Worm (Caenorhabditis elegans): ENCODE data around the gene cee-1.

The cee-1 gene

DNA sequence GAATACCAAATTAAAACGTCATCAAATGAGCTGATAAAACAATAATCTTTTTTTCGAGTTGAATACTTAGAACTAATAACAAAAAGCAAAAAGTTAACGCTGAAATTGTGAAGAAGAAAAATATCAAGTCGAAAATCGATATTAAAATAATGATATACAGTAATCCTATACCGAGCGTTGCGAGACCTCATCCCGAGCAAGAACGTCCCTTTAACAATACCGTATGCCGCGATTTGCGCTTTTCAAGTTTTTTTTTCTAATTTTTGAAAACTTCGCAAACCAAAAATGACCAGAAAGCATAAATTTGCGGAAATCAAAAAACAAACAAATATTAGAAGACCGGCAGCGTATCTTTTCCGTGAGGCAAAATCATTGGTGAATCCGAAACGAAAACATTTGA lies 21.5 kb upstream of the cee-1 start, which contains the start of gene F26F4.5:
Gene F26F4.5, minus strand, starts transcription at position 256 of the 400 bp plus-strand sequence.
- no peak for TF ChIP-seq drap-1 (GFP tag; optimal IDR thresholded peaks at IDR 0.05)
- no peak for TF ChIP-seq nhr-2 (tag; optimal IDR thresholded peaks at IDR 0.05)
- TF ChIP-seq ces-1 (GFP tag; optimal IDR thresholded peaks at IDR 0.05): no peak
- TF ChIP-seq tbx-8 (GFP tag; optimal IDR thresholded peaks at IDR 0.05): no peak
- no peak for TF ChIP-seq ceh-83 (GFP tag; optimal IDR thresholded peaks at IDR 0.05)
- no peak for TF ChIP-seq ceh-43 (GFP tag; optimal IDR thresholded peaks at IDR 0.05)
- TF ChIP-seq M03D4.4 (tag; optimal IDR thresholded peaks at IDR 0.05): no peak
- TF ChIP-seq lin-13 (tag; optimal IDR thresholded peaks at IDR 0.05): no peak
- no peak for TF ChIP-seq nhr-76 (tag; optimal IDR thresholded peaks at IDR 0.05)
- no peak for TF ChIP-seq elt-3 (tag; optimal IDR thresholded peaks at IDR 0.05)
- no peak for TF ChIP-seq lsy-2 (tag; optimal IDR thresholded peaks at IDR 0.05)
- no peak for TF ChIP-seq lin-32 (GFP tag; optimal IDR thresholded peaks at IDR 0.05)
- no peak for TF ChIP-seq sem-2 (GFP tag; optimal IDR thresholded peaks at IDR 0.05)
- no peak for TF ChIP-seq cnd-1 (tag; optimal IDR thresholded peaks at IDR 0.05)
- TF ChIP-seq unc-39 (tag; optimal IDR thresholded peaks at IDR 0.05): no peak
- no peak for TF ChIP-seq mab-5 (tag; optimal IDR thresholded peaks at IDR 0.05)

DNA sequence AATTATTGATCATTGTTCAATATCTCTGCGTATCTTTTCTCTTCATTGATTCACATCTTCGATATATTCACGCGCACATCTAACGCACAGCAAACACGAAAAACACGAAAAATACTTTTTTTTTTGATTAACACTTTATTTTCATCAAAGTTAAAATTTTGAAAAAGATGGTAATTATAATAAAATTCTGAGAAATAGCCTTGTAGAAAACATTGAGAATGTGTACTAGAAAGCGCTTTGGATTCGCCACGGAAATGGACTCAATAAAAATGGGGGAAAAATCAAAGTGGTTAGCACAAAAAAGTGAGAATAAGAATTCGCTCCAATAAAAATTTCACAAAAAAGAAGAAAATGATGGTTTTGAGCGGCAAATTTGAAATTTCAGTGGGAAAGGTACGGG lies 19.0 kb upstream of the cee-1 start, which contains the start of gene F26F4.6:
Gene F26F4.6, minus strand, starts transcription at position 101 of the 400 bp plus-strand sequence.
- no peak for TF ChIP-seq drap-1 (GFP tag; optimal IDR thresholded peaks at IDR 0.05)
- TF ChIP-seq nhr-12 (tag; optimal IDR thresholded peaks at IDR 0.05): no peak
- no peak for TF ChIP-seq sem-2 (GFP tag; optimal IDR thresholded peaks at IDR 0.05)
- TF ChIP-seq mab-5 (tag; optimal IDR thresholded peaks at IDR 0.05): no peak
- TF ChIP-seq blmp-1 (tag; optimal IDR thresholded peaks at IDR 0.05): no peak
- no peak for TF ChIP-seq pha-4 (tag; optimal IDR thresholded peaks at IDR 0.05)
- no peak for TF ChIP-seq hlh-1 (tag; optimal IDR thresholded peaks at IDR 0.05)
- no peak for TF ChIP-seq ceh-83 (GFP tag; optimal IDR thresholded peaks at IDR 0.05)
- TF ChIP-seq flh-1 (GFP tag; optimal IDR thresholded peaks at IDR 0.05): no peak

DNA sequence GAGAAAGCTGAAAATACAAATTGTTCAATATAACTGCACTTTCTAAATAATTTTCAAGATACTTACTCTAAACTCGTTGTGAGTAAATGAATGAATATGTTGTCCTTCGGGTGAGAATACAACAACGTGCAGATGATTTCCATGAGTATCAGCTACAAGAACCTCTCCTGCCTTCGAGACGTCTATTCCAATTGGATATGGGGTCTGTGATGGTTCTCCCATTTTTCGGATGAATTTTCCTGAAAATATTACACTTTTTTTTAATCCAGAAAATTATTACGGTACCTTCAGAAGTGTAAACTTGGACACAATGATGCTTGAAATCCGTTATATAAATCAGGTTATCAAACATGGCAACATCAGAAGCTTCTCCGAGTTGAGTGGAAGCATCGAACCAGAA lies 17.2 kb upstream of the cee-1 start:
- no peak for TF ChIP-seq flh-1 (GFP tag; optimal IDR thresholded peaks at IDR 0.05)
- TF ChIP-seq mep-1 (tag; optimal IDR thresholded peaks at IDR 0.05): no peak
- no peak for TF ChIP-seq blmp-1 (tag; optimal IDR thresholded peaks at IDR 0.05)
- no peak for TF ChIP-seq mls-2 (tag; optimal IDR thresholded peaks at IDR 0.05)
- TF ChIP-seq drap-1 (GFP tag; optimal IDR thresholded peaks at IDR 0.05): no peak

DNA sequence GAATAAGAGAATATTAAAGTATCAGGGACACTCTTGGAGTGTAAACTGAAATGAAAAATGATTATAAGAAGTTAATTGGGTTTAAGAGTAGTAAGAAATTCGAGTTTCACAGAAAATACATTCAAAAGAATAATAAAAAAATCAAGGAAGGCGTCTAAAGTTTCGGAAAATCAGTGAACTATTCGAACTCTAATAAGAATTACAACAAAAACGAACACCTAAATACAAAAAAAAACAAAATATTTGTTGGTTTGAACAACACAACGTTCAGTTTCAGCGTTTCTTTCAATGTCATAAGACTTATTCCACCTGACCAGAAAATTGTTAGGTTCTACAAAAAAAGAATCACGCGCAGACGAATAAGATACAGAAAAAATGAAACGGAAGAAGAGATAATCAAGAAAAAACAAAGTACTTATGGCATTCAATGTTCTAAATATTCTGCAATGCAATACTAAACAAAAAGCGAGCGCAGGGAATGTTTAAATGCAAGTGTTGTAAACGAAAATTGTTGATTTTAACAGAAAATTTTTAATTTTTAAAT lies 13.4 kb upstream of the cee-1 start, which contains the start of gene nhl-2:
Gene nhl-2, minus strand, starts transcription at position 51 of the 544 bp plus-strand sequence.
- no peak for TF ChIP-seq nhr-2 (tag; optimal IDR thresholded peaks at IDR 0.05)
- no peak for TF ChIP-seq ham-2 (GFP tag; optimal IDR thresholded peaks at IDR 0.05)
- no peak for TF ChIP-seq unc-62 (GFP tag; optimal IDR thresholded peaks at IDR 0.05)
- TF ChIP-seq ceh-43 (GFP tag; optimal IDR thresholded peaks at IDR 0.05): no peak
- no peak for TF ChIP-seq mab-5 (tag; optimal IDR thresholded peaks at IDR 0.05)
- TF ChIP-seq nhr-237 (tag; optimal IDR thresholded peaks at IDR 0.05): no peak
- TF ChIP-seq sptf-1 (tag; optimal IDR thresholded peaks at IDR 0.05): no peak
- no peak for TF ChIP-seq lin-32 (GFP tag; optimal IDR thresholded peaks at IDR 0.05)
- TF ChIP-seq snpc-4 (tag; optimal IDR thresholded peaks at IDR 0.05): no peak
- TF ChIP-seq unc-39 (tag; optimal IDR thresholded peaks at IDR 0.05): no peak
- TF ChIP-seq hlh-1 (tag; optimal IDR thresholded peaks at IDR 0.05): no peak
- no peak for TF ChIP-seq nhr-28 (tag; optimal IDR thresholded peaks at IDR 0.05)
- TF ChIP-seq nhr-76 (tag; optimal IDR thresholded peaks at IDR 0.05): no peak
- TF ChIP-seq ceh-39 (tag; optimal IDR thresholded peaks at IDR 0.05): no peak
- no peak for TF ChIP-seq zip-8 (tag; optimal IDR thresholded peaks at IDR 0.05)

DNA sequence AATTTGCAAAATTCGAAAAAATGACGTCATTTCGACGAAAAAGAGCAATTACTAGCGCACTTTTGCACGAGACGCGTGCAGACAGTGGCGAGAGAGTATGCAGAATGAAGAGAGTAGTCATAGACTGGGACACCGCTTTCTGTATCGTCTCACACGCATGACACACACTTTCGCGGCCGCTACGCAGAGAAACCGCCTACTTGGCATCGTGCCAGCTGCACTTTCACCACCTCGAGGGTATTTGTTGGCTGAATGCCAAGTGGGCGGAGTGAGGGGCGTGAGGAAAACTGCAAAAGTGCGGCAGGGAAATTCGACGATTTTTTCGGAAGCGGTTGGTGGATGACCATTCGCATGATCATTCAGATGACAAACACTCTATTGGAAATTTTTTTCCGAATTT lies 12.8 kb upstream of the cee-1 start:
- TF ChIP-seq nhr-237 (tag; optimal IDR thresholded peaks at IDR 0.05) (peak; percentile 97), nhr-76 (tag; optimal IDR thresholded peaks at IDR 0.05) (peak; percentile 29), unc-62 (GFP tag; optimal IDR thresholded peaks at IDR 0.05) (peak; percentile 95), bed-3 (GFP tag; optimal IDR thresholded peaks at IDR 0.05) (no peak), drap-1 (GFP tag; optimal IDR thresholded peaks at IDR 0.05) (peak; percentile 84), cnd-1 (tag; optimal IDR thresholded peaks at IDR 0.05) (peak; percentile 86), snpc-4 (tag; optimal IDR thresholded peaks at IDR 0.05) (no peak), nhr-2 (tag; optimal IDR thresholded peaks at IDR 0.05) (peak; percentile 50), nhr-12 (tag; optimal IDR thresholded peaks at IDR 0.05) (peak; percentile 72), ceh-39 (tag; optimal IDR thresholded peaks at IDR 0.05) (peak; percentile 85), mls-2 (tag; optimal IDR thresholded peaks at IDR 0.05) (peak; percentile 83), ztf-11 (tag; optimal IDR thresholded peaks at IDR 0.05) (peak; percentile 91), blmp-1 (tag; optimal IDR thresholded peaks at IDR 0.05) (peak; percentile 89), zip-8 (tag; optimal IDR thresholded peaks at IDR 0.05) (peak; percentile 42), lin-32 (GFP tag; optimal IDR thresholded peaks at IDR 0.05) (peak; percentile 30), ceh-43 (GFP tag; optimal IDR thresholded peaks at IDR 0.05) (peak; percentile 52), M03D4.4 (tag; optimal IDR thresholded peaks at IDR 0.05) (peak; percentile 86), mep-1 (tag; optimal IDR thresholded peaks at IDR 0.05) (peak; percentile 96), sptf-1 (tag; optimal IDR thresholded peaks at IDR 0.05) (peak; percentile 88), elt-3 (tag; optimal IDR thresholded peaks at IDR 0.05) (peak; percentile 69), lsy-2 (tag; optimal IDR thresholded peaks at IDR 0.05) (peak; percentile 88), ceh-83 (GFP tag; optimal IDR thresholded peaks at IDR 0.05) (no peak), ham-2 (GFP tag; optimal IDR thresholded peaks at IDR 0.05) (peak; percentile 92), unc-39 (tag; optimal IDR thresholded peaks at IDR 0.05) (peak; percentile 47), ces-1 (GFP tag; optimal IDR thresholded peaks at IDR 0.05) (peak; percentile 84), tbx-8 (GFP tag; optimal IDR thresholded peaks at IDR 0.05) (peak; percentile 41), pha-4 (tag; optimal IDR thresholded peaks at IDR 0.05) (peak; percentile 98), elt-1 (tag; optimal IDR thresholded peaks at IDR 0.05; ENCODE audit: borderline replicate concordance, insufficient read depth) (no peak), flh-1 (GFP tag; optimal IDR thresholded peaks at IDR 0.05) (no peak), nhr-28 (tag; optimal IDR thresholded peaks at IDR 0.05) (no peak), mab-5 (tag; optimal IDR thresholded peaks at IDR 0.05) (peak; percentile 61), lin-13 (tag; optimal IDR thresholded peaks at IDR 0.05) (peak; percentile 91), hlh-1 (tag; optimal IDR thresholded peaks at IDR 0.05) (peak; percentile 84), sem-2 (GFP tag; optimal IDR thresholded peaks at IDR 0.05) (no peak), unc-120 (tag; optimal IDR thresholded peaks at IDR 0.05; ENCODE audit: poor library complexity, severe bottlenecking) (peak; percentile 89)

Measured in whole organism, mixed stage, embryonic.